Fruit fly (Drosophila melanogaster) whole organism: ENCODE results near the gene BNIP3.

ENCODE experiments used
- CG8478 ChIP-seq: fragments of >200 bp; optimal IDR thresholded peaks from 2 replicates; lab custom pipeline; 2018; ENCODE audit warnings: inconsistent platforms
- Dll ChIP-seq: fragments of >200 bp; optimal IDR thresholded peaks from 2 replicates; lab custom pipeline; 2017
- EcR ChIP-seq, 2 experiments: fragments of >200 bp; optimal IDR thresholded peaks; 2 replicates each; lab custom pipeline; 2017; ENCODE audit warnings: missing biosample characterization in 2 of 2, missing genetic modification characterization in 2 of 2, missing genetic modification reagents in 2 of 2
- pan ChIP-seq: fragments of >200 bp; optimal IDR thresholded peaks from 2 replicates; lab custom pipeline; 2017
- psq ChIP-seq: fragments of >200 bp; optimal IDR thresholded peaks from 2 replicates; lab custom pipeline; 2017
- usp ChIP-seq: fragments of >200 bp; optimal IDR thresholded peaks from 2 replicates; lab custom pipeline; 2017; ENCODE audit warnings: missing biosample characterization, missing genetic modification characterization, mixed read lengths

BNIP3 gene

dm6 chr3L:20540182-20540974 lies 21.2 kb upstream of the BNIP3 start, which contains the start of gene Rcd2:
Gene Rcd2 (minus strand): TSS chr3L:20540417.
- TF ChIP-seq Dll: no peak
- no peak for TF ChIP-seq usp (GFP tag; lab: Kevin White, UChicago)
- TF ChIP-seq psq: no peak
- TF ChIP-seq EcR (GFP tag; optimal IDR thresholded peaks at IDR 0.05; lab: Kevin White, UChicago): no peak
- no peak for TF ChIP-seq CG8478 (lab: Kevin White, UChicago)
- TF ChIP-seq pan (lab: Kevin White, UChicago): no peak

dm6 chr3L:20539116-20539990 lies 20.2 kb upstream of the BNIP3 start:
- TF ChIP-seq Dll (no peak), EcR (GFP tag; optimal IDR thresholded peaks at IDR 0.05; lab: Kevin White, UChicago) (no peak), pan (lab: Kevin White, UChicago) (no peak), CG8478 (lab: Kevin White, UChicago) (no peak), usp (GFP tag; lab: Kevin White, UChicago) (no peak)

- TF ChIP-seq CG8478 (lab: Kevin White, UChicago) (no peak), Dll (no peak), psq (no peak), usp (GFP tag; lab: Kevin White, UChicago) (no peak), EcR (GFP tag; optimal IDR thresholded peaks at IDR 0.05; lab: Kevin White, UChicago) (no peak), pan (lab: Kevin White, UChicago) (no peak)
Observed at dm6 chr3L:20538458-20538857, 19.3 kb upstream of the BNIP3 start.

- TF ChIP-seq psq: no peak
- no peak for TF ChIP-seq usp (GFP tag; lab: Kevin White, UChicago)
- no peak for TF ChIP-seq pan (lab: Kevin White, UChicago)
- TF ChIP-seq EcR (GFP tag; optimal IDR thresholded peaks at IDR 0.05; lab: Kevin White, UChicago): no peak
- TF ChIP-seq CG8478 (lab: Kevin White, UChicago): no peak
- TF ChIP-seq Dll: no peak
Observed at dm6 chr3L:20537655-20538300, 18.6 kb upstream of the BNIP3 start.

DNA sequence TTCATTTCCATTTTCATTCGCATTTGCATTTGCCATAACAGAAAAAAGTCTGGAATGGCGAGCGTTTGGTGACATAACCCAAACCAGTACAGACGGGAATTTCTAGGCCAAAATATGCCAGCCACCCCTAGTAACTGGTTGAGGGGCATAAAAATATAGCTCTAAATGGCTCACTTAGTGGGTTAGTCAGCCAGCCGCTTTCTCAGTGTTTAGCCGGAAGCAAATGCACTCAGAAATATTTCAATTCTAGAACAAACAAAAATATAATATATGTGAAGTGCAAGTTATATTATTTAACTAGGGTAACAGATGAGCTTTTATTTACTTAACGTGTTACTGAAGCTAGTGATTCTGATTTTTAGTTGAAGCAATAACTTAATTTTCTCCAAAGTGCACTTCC lies 17.7 kb upstream of the BNIP3 start:
- no peak for TF ChIP-seq Dll
- TF ChIP-seq psq: no peak
- TF ChIP-seq pan (lab: Kevin White, UChicago): no peak
- no peak for TF ChIP-seq EcR (GFP tag; optimal IDR thresholded peaks at IDR 0.05; lab: Kevin White, UChicago)
- TF ChIP-seq usp (GFP tag; lab: Kevin White, UChicago): no peak
- TF ChIP-seq CG8478 (lab: Kevin White, UChicago): no peak

DNA sequence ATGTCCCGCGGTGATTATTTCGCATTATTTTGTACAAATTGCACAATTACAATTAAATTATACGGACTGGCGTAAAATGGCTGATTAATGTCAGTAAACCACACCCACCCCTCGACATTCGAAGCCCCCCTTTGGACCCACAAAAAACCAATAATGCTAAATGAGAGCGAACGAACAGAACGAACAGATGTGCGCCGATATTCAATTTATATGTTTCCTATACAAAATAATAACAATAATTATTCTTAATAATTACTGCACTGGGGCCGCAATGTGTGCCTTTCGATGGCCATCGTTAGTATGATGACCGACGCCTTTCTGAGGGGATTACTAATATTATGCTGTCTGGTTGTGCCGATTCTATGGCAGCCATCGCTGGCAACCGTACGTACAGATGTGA lies 14.2 kb upstream of the BNIP3 start, which contains the start of gene CG13250:
Gene CG13250, plus strand, starts transcription at position 301 of the 400 bp plus-strand sequence.
- TF ChIP-seq EcR (GFP tag; optimal IDR thresholded peaks at IDR 0.05; lab: Kevin White, UChicago) (no peak), pan (lab: Kevin White, UChicago) (no peak), psq (no peak), usp (GFP tag; lab: Kevin White, UChicago) (no peak), Dll (no peak), CG8478 (lab: Kevin White, UChicago) (no peak)

- TF ChIP-seq psq (no peak), EcR (GFP tag; optimal IDR thresholded peaks at IDR 0.05; lab: Kevin White, UChicago) (no peak), Dll (no peak), usp (GFP tag; lab: Kevin White, UChicago) (no peak), CG8478 (lab: Kevin White, UChicago) (no peak), pan (lab: Kevin White, UChicago) (no peak)
Observed at dm6 chr3L:20531257-20531656, 12.1 kb upstream of the BNIP3 start.

DNA sequence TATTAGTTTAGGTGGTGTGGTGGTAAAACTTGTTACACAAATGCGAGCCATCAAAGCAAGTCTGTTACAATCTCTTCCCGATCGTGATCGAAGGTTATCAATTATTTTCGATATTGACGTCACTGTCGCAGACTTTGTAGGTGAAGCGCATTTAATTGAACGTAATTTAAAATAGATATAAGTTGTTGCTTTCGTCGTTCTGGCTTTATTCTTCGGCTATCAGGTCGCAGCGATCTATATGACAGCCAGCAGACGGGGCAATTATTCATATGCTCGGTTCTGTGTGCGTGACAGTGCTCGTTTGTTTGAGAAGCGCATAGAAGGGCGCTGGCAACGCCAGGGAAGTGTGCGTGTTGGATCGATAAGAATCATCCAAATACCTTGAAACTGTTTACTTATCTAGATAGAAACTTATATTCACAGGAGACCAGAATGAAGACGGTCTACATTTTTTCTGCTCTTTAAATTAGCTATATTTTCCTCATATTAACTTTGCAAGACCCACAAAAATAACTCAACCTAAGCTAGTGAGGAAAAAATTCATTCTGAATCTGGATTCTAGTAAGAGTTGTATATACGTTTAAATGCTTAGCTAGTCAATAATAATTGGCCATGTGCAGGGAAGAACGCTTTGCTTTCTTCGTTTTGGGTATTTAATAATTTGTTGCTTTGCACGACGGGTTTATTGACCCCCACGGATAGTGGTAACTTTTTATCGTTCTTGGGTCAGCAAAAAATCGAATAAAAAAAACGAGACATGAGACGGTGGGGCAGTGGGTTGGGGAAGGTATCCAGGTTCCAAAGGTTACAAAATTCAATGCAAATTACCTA lies 11.4 kb upstream of the BNIP3 start:
- TF ChIP-seq EcR (GFP tag; optimal IDR thresholded peaks at IDR 0.05; lab: Kevin White, UChicago) (no peak), Dll (no peak), CG8478 (lab: Kevin White, UChicago) (no peak), usp (GFP tag; lab: Kevin White, UChicago) (no peak), psq (no peak), pan (lab: Kevin White, UChicago) (no peak)

dm6 chr3L:20529918-20530317 lies 10.7 kb upstream of the BNIP3 start:
- no peak for TF ChIP-seq CG8478 (lab: Kevin White, UChicago)
- TF ChIP-seq pan (lab: Kevin White, UChicago): no peak
- no peak for TF ChIP-seq Dll

DNA sequence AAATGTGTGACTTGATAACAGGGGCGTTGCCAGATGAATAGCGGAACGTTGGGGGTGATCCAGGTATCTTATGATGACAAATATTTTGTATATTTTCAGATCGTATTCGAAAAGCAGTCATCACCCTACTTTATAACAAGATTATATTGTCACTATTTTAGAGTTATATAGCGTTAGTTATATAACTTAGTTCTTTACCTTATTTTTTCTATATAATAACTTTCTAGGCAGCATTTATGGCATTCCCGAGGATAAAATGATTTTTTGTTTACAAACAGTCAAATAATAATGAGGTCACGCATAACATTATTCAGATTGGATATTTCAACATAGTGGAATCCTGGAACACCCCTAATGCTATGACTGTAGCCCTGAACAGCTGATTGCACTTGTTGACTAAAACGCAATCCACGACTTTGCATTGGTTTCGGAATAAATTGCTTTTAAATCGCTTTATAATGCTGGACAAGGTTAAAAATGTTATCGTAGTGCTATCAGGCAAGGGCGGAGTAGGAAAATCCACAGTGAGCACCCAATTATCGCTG lies 7.1 kb upstream of the BNIP3 start, which contains the start of gene Nubp2:
Gene Nubp2, plus strand, starts transcription at position 381 of the 545 bp plus-strand sequence.
- TF ChIP-seq pan (lab: Kevin White, UChicago): no peak
- no peak for TF ChIP-seq psq
- TF ChIP-seq EcR (GFP tag; optimal IDR thresholded peaks at IDR 0.05; lab: Kevin White, UChicago): no peak
- TF ChIP-seq Dll: no peak
- TF ChIP-seq CG8478 (lab: Kevin White, UChicago): no peak
- TF ChIP-seq usp (GFP tag; lab: Kevin White, UChicago): no peak

dm6 chr3L:20526143-20526195 lies 6.8 kb upstream of the BNIP3 start, which contains the start of gene Pss:
Gene Pss (minus strand): TSS chr3L:20526174.
- no peak for TF ChIP-seq psq
- no peak for TF ChIP-seq Dll
- TF ChIP-seq CG8478 (lab: Kevin White, UChicago): no peak
- no peak for TF ChIP-seq EcR (GFP tag; optimal IDR thresholded peaks at IDR 0.05; lab: Kevin White, UChicago)
- no peak for TF ChIP-seq pan (lab: Kevin White, UChicago)
- TF ChIP-seq usp (GFP tag; lab: Kevin White, UChicago): no peak
